Worm (Caenorhabditis elegans): ENCODE data around the gene emc-3.
A peak's percentile ranks its signal among the peaks of the same experiment; 100 is the strongest.

emc-3 gene

ce11 chrIV:13369120-13369842, 12.4 kb downstream of the emc-3 start, which contains the start of gene agt-1:
agt-1 (minus strand) TSS chrIV:13369412.
- no peak for TF ChIP-seq snpc-3.4 (tag; optimal IDR thresholded peaks at IDR 0.05)
- TF ChIP-seq mcd-1 (GFP tag; IDR thresholded peaks at IDR 0.05): peak; percentile 53; the same call in 1 of the 2 replicates
- TF ChIP-seq rec-8 (tag; optimal IDR thresholded peaks at IDR 0.05): no peak
- no peak for TF ChIP-seq lsy-27 (tag; optimal IDR thresholded peaks at IDR 0.05; ENCODE audit: borderline replicate concordance, insufficient read depth)
- TF ChIP-seq atf-7 (tag; optimal IDR thresholded peaks at IDR 0.05): no peak
- peak; percentile 31 for TF ChIP-seq xnd-1 (tag; optimal IDR thresholded peaks at IDR 0.05)
- TF ChIP-seq zfh-2 (GFP tag; conservative IDR thresholded peaks at IDR 0.05): peak; percentile 84
- TF ChIP-seq lsl-1 (GFP tag; optimal IDR thresholded peaks at IDR 0.05): peak; percentile 5
- no peak for TF ChIP-seq sea-2 (GFP tag; IDR thresholded peaks at IDR 0.05)
- TF ChIP-seq ztf-26 (tag; optimal IDR thresholded peaks at IDR 0.05): no peak
- TF ChIP-seq madf-6 (GFP tag; IDR thresholded peaks at IDR 0.05): peak; percentile 74
- no peak for TF ChIP-seq madf-8 (GFP tag; conservative IDR thresholded peaks at IDR 0.05)
- no peak for TF ChIP-seq hlh-26 (GFP tag; conservative IDR thresholded peaks at IDR 0.05)
- TF ChIP-seq lin-40 (tag; optimal IDR thresholded peaks at IDR 0.05): no peak
- TF ChIP-seq nfya-2 (GFP tag; IDR thresholded peaks at IDR 0.05): no peak
- peak; percentile 39 for TF ChIP-seq lin-54 (GFP tag; optimal IDR thresholded peaks at IDR 0.05)
- TF ChIP-seq sdz-38 (tag; optimal IDR thresholded peaks at IDR 0.05): no peak
- no peak for TF ChIP-seq nhr-27 (tag; optimal IDR thresholded peaks at IDR 0.05)
- TF ChIP-seq B0261.1 (tag; optimal IDR thresholded peaks at IDR 0.05): no peak
- TF ChIP-seq hrde-1 (tag; optimal IDR thresholded peaks at IDR 0.05; ENCODE audit: borderline replicate concordance): peak; percentile 33
- TF ChIP-seq ekl-4 (GFP tag; IDR thresholded peaks at IDR 0.05): peak; percentile 87
- TF ChIP-seq nhr-80 (tag; optimal IDR thresholded peaks at IDR 0.05): no peak
- no peak for TF ChIP-seq lir-1 (GFP tag; conservative IDR thresholded peaks at IDR 0.05)
- TF ChIP-seq madf-10 (tag; optimal IDR thresholded peaks at IDR 0.05): no peak
- peak; percentile 42 for TF ChIP-seq ceh-79 (tag; optimal IDR thresholded peaks at IDR 0.05)
- no peak for TF ChIP-seq aptf-2 (GFP tag; conservative IDR thresholded peaks at IDR 0.05)
- TF ChIP-seq ama-1 (optimal IDR thresholded peaks at IDR 0.05): no peak
- TF ChIP-seq ama-1 (GFP tag; optimal IDR thresholded peaks at IDR 0.05): peak in 1 of 2 experiments; percentile 60
- TF ChIP-seq Y79H2A.3 (GFP tag; conservative IDR thresholded peaks at IDR 0.05): no peak
- no peak for TF ChIP-seq mxl-1 (tag; optimal IDR thresholded peaks at IDR 0.05)
- peak; percentile 29 for TF ChIP-seq athp-1 (tag; optimal IDR thresholded peaks at IDR 0.05)
- peak; percentile 92 for TF ChIP-seq egrh-3 (GFP tag; IDR thresholded peaks at IDR 0.05)
- TF ChIP-seq ceh-27 (GFP tag; optimal IDR thresholded peaks at IDR 0.05): no peak
- no peak for TF ChIP-seq ztf-22 (GFP tag; optimal IDR thresholded peaks at IDR 0.05)
- no peak for TF ChIP-seq hlh-12 (tag; optimal IDR thresholded peaks at IDR 0.05)
- TF ChIP-seq dpl-1 (GFP tag; optimal IDR thresholded peaks at IDR 0.05): no peak
- no peak for TF ChIP-seq ets-4 (GFP tag; optimal IDR thresholded peaks at IDR 0.05)
- TF ChIP-seq tbx-9 (tag; optimal IDR thresholded peaks at IDR 0.05; ENCODE audit: borderline replicate concordance): no peak
- TF ChIP-seq mel-28 (tag; optimal IDR thresholded peaks at IDR 0.05; ENCODE audit: borderline replicate concordance): no peak
- peak; percentile 89 for TF ChIP-seq attf-6 (GFP tag; IDR thresholded peaks at IDR 0.05)
- no peak for TF ChIP-seq F37B4.10 (GFP tag; IDR thresholded peaks at IDR 0.05)
- no peak for TF ChIP-seq snpc-1.1 (tag; optimal IDR thresholded peaks at IDR 0.05; ENCODE audit: insufficient read depth)
- TF ChIP-seq let-526 (GFP tag; IDR thresholded peaks at IDR 0.05): no peak
- TF ChIP-seq nfyb-1 (GFP tag; IDR thresholded peaks at IDR 0.05): no peak
- TF ChIP-seq attf-3 (GFP tag; conservative IDR thresholded peaks at IDR 0.05): no peak
- TF ChIP-seq cebp-1 (GFP tag; IDR thresholded peaks at IDR 0.05): no peak
- TF ChIP-seq cebp-1 (tag; optimal IDR thresholded peaks at IDR 0.05): peak; percentile 5
- TF ChIP-seq F23B12.7 (tag; optimal IDR thresholded peaks at IDR 0.05; ENCODE audit: insufficient read depth): no peak

Measured in whole organism, young adult.